Worm (Caenorhabditis elegans): Measurements from ENCODE around the gene F18E3.10.
"Not testable (repeated sequence)": the region's sequence is repeated elsewhere in the genome, so short reads cannot be mapped to it uniquely, and the experiment has no call there.

F18E3.10 gene

ce11 chrV:7449303-7449827, 25.1 kb upstream of the F18E3.10 start, which contains the start of gene try-12:
Gene try-12 (plus strand): TSS chrV:7449353.
- TF ChIP-seq F13C5.2 (tag; optimal IDR thresholded peaks at IDR 0.05) (no peak), tbx-37 (GFP tag; conservative IDR thresholded peaks at IDR 0.05) (no peak), flt-1 (GFP tag; IDR thresholded peaks at IDR 0.05) (no peak), ama-1 (optimal IDR thresholded peaks at IDR 0.05) (no peak), B0310.2 (tag; optimal IDR thresholded peaks at IDR 0.05) (no peak), ceh-36 (tag; optimal IDR thresholded peaks at IDR 0.05) (no peak), ets-7 (tag; optimal IDR thresholded peaks at IDR 0.05) (no peak), scrt-1 (GFP tag; IDR thresholded peaks at IDR 0.05) (no peak), sea-1 (GFP tag; conservative IDR thresholded peaks at IDR 0.05) (no peak), pes-1 (GFP tag; IDR thresholded peaks at IDR 0.05) (no peak), aly-1 (tag; optimal IDR thresholded peaks at IDR 0.05) (no peak), ceh-13 (GFP tag; optimal IDR thresholded peaks at IDR 0.05) (no peak), tra-4 (tag; optimal IDR thresholded peaks at IDR 0.05) (no peak)

DNA sequence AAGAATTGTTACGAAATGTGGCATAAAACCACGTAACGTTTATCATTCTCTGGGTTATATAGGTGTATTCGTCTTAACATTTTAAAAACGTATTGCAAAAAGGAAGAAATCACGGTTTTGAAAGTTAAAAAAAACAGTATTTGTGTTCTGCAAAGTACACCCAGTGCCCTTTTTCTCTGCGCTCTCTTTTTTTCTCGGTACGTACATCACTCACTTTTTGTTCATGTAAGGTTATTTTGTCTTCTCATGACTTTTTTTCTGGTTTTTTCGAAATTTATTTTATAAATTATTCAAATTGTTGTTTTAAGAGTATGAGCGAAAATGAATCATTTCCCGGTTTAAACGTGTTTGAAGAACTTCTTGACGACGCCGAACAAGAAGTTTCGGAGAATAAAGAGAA, 22.7 kb upstream of the F18E3.10 start, which contains the start of gene F25E5.5:
Gene F25E5.5 (plus strand): TSS at position 301 of the 400 bp plus-strand sequence.
- no peak for TF ChIP-seq hmbx-1 (tag; optimal IDR thresholded peaks at IDR 0.05)
- no peak for TF ChIP-seq tra-4 (tag; optimal IDR thresholded peaks at IDR 0.05)

ce11 chrV:7444331-7444730, 20.1 kb upstream of the F18E3.10 start, which contains the start of gene nhr-141:
Gene nhr-141 (plus strand): TSS chrV:7444661.
- TF ChIP-seq sea-1 (GFP tag; conservative IDR thresholded peaks at IDR 0.05); scrt-1 (GFP tag; IDR thresholded peaks at IDR 0.05); F13C5.2 (tag; optimal IDR thresholded peaks at IDR 0.05): not testable (repeated sequence)

ce11 chrV:7443480-7443879, 19.2 kb upstream of the F18E3.10 start:
- TF ChIP-seq tbx-37 (GFP tag; conservative IDR thresholded peaks at IDR 0.05): peak; percentile 34; the same call in 1 of the 2 replicates
- TF ChIP-seq scrt-1 (GFP tag; IDR thresholded peaks at IDR 0.05): 0 out of 2 replicates have a peak, but pooled peaks have one; percentile 35
- TF ChIP-seq tbx-11 (GFP tag; IDR thresholded peaks at IDR 0.05): peak; percentile 68; the same call in 1 of the 2 replicates
- TF ChIP-seq sea-1 (GFP tag; conservative IDR thresholded peaks at IDR 0.05): peak; percentile 85

ce11 chrV:7439807-7440206, 15.6 kb upstream of the F18E3.10 start, which contains the start of gene try-13:
Gene try-13 (plus strand): TSS chrV:7440107.
- TF ChIP-seq sea-1 (GFP tag; conservative IDR thresholded peaks at IDR 0.05) (no peak), pes-1 (GFP tag; IDR thresholded peaks at IDR 0.05) (no peak), ceh-13 (GFP tag; optimal IDR thresholded peaks at IDR 0.05) (no peak)

DNA sequence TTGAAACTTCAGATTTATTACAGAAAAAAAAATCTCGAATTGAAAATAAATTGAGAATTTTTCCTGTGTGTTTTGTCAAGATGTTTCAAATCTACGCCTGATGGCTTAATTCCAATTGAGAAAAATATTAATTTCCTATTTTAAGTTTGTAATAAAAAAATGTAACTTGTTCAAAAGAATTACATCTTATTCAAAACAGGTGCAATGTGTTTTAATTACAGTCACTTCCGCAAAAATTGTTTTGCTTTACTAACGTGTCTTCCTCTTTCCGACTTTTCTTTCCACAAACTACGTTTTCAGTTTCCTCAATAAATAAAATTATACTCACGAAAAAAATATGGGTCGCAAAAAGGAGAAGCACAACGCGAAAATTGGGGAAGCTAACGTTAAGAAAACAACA, 13.7 kb upstream of the F18E3.10 start, which contains the start of gene F25E5.16:
Gene F25E5.16 (plus strand): TSS at position 301 of the 400 bp plus-strand sequence.
- TF ChIP-seq ceh-36 (tag; optimal IDR thresholded peaks at IDR 0.05) (no peak), hnd-1 (tag; optimal IDR thresholded peaks at IDR 0.05) (no peak), hmbx-1 (tag; optimal IDR thresholded peaks at IDR 0.05) (no peak), tbx-37 (GFP tag; conservative IDR thresholded peaks at IDR 0.05) (no peak), tbx-11 (GFP tag; IDR thresholded peaks at IDR 0.05) (no peak), ets-7 (tag; optimal IDR thresholded peaks at IDR 0.05) (no peak), ama-1 (optimal IDR thresholded peaks at IDR 0.05) (no peak), F13C5.2 (tag; optimal IDR thresholded peaks at IDR 0.05) (no peak), hmg-4 (GFP tag; optimal IDR thresholded peaks at IDR 0.05) (no peak), pes-1 (GFP tag; IDR thresholded peaks at IDR 0.05) (no peak), aly-1 (tag; optimal IDR thresholded peaks at IDR 0.05) (no peak), ceh-13 (GFP tag; optimal IDR thresholded peaks at IDR 0.05) (no peak)

- TF ChIP-seq hmg-4 (GFP tag; optimal IDR thresholded peaks at IDR 0.05) (no peak), F13C5.2 (tag; optimal IDR thresholded peaks at IDR 0.05) (no peak), sea-1 (GFP tag; conservative IDR thresholded peaks at IDR 0.05) (no peak), aly-1 (tag; optimal IDR thresholded peaks at IDR 0.05) (no peak), hmbx-1 (tag; optimal IDR thresholded peaks at IDR 0.05) (no peak), scrt-1 (GFP tag; IDR thresholded peaks at IDR 0.05) (no peak), tra-4 (tag; optimal IDR thresholded peaks at IDR 0.05) (no peak), ceh-36 (tag; optimal IDR thresholded peaks at IDR 0.05) (no peak)
Observed at ce11 chrV:7437538-7437937, 13.3 kb upstream of the F18E3.10 start, which contains the start of gene F25E5.9. Gene F25E5.9 (minus strand): TSS chrV:7437919.

DNA sequence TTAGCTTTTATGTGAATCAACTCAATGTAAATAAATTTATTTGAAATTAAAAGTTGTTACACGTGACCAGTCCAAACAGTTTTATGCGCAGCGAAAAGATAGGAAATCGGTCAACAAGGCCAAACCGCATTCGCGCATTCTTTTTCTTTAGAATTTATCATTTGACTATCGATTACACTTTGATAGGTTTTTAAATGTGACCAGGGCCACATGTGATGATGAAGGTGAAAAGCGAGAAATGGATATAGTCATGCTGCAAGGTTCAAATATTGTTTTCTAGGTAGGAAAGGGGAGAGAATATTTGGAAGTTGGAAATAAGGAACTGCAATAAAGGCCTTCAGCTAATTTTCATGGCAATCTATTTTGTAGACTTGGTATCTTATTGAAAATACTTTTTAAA, 12.7 kb upstream of the F18E3.10 start:
- TF ChIP-seq ceh-13 (GFP tag; optimal IDR thresholded peaks at IDR 0.05) (no peak), tbx-37 (GFP tag; conservative IDR thresholded peaks at IDR 0.05) (no peak), ets-7 (tag; optimal IDR thresholded peaks at IDR 0.05) (no peak), flt-1 (GFP tag; IDR thresholded peaks at IDR 0.05) (no peak), scrt-1 (GFP tag; IDR thresholded peaks at IDR 0.05) (no peak), tbx-11 (GFP tag; IDR thresholded peaks at IDR 0.05) (no peak), B0310.2 (tag; optimal IDR thresholded peaks at IDR 0.05) (no peak), F13C5.2 (tag; optimal IDR thresholded peaks at IDR 0.05) (no peak), aly-1 (tag; optimal IDR thresholded peaks at IDR 0.05) (no peak), sea-1 (GFP tag; conservative IDR thresholded peaks at IDR 0.05) (no peak), hnd-1 (tag; optimal IDR thresholded peaks at IDR 0.05) (no peak), ama-1 (optimal IDR thresholded peaks at IDR 0.05) (no peak), tra-4 (tag; optimal IDR thresholded peaks at IDR 0.05) (no peak), hmg-4 (GFP tag; optimal IDR thresholded peaks at IDR 0.05) (no peak), hmbx-1 (tag; optimal IDR thresholded peaks at IDR 0.05) (no peak)

All from whole organism, early embryonic.